Worm (Caenorhabditis elegans) whole organism, L2 larva: ENCODE results near the gene K07F5.6.

Experiments
- C34F6.9 ChIP-seq: fragments of 150-350 bp; optimal IDR thresholded peaks from 2 replicates; lab custom pipeline; 2014; ENCODE audit warnings: missing biosample characterization, missing genetic modification characterization
- F13H6.1 ChIP-seq: sonication (generic microtip); optimal IDR thresholded peaks from 2 replicates; lab custom pipeline; 2016; ENCODE audit warnings: missing genetic modification characterization, missing compliant biosample characterization
- ZK546.5 ChIP-seq: sonication (generic microtip); optimal IDR thresholded peaks from 2 replicates; lab custom pipeline; 2017; ENCODE audit warnings: missing biosample characterization, missing genetic modification characterization
- aly-2 ChIP-seq: fragments of 150-350 bp; optimal IDR thresholded peaks from 2 replicates; lab custom pipeline; 2014; ENCODE audit warnings: missing biosample characterization, missing genetic modification characterization
- ceh-82 ChIP-seq: fragments of 150-350 bp; optimal IDR thresholded peaks from 2 replicates; lab custom pipeline; 2014; ENCODE audit warnings: missing biosample characterization, missing genetic modification characterization
- dmd-4 ChIP-seq: sonication (generic microtip); optimal IDR thresholded peaks from 2 replicates; lab custom pipeline; 2017; ENCODE audit warnings: missing biosample characterization, missing genetic modification characterization
- lin-11 ChIP-seq: fragments of 150-350 bp; sonication (generic microtip); optimal IDR thresholded peaks from 2 replicates; lab custom pipeline; 2014; ENCODE audit warnings: missing biosample characterization, missing genetic modification characterization, inconsistent platforms, mixed read lengths
- mbf-1 ChIP-seq: sonication (generic microtip); optimal IDR thresholded peaks from 2 replicates; lab custom pipeline; 2017; ENCODE audit warnings: missing biosample characterization, missing genetic modification characterization
- nhr-12 ChIP-seq: fragments of 150-350 bp; optimal IDR thresholded peaks from 2 replicates; lab custom pipeline; 2014; ENCODE audit warnings: missing biosample characterization, missing genetic modification characterization
- nhr-21 ChIP-seq: fragments of 150-350 bp; optimal IDR thresholded peaks from 2 replicates; lab custom pipeline; 2014; ENCODE audit warnings: missing biosample characterization, missing genetic modification characterization
- nhr-237 ChIP-seq: fragments of 150-350 bp; optimal IDR thresholded peaks from 2 replicates; lab custom pipeline; 2014; ENCODE audit warnings: missing biosample characterization, missing genetic modification characterization
- nhr-6 ChIP-seq: fragments of 150-350 bp; optimal IDR thresholded peaks from 2 replicates; lab custom pipeline; 2014; ENCODE audit warnings: missing biosample characterization, missing genetic modification characterization
- sma-3 ChIP-seq: sonication (generic microtip); optimal IDR thresholded peaks from 2 replicates; lab custom pipeline; 2016; ENCODE audit warnings: missing genetic modification reagents, missing genetic modification characterization, missing compliant biosample characterization
- snpc-4 ChIP-seq: fragments of 150-350 bp; optimal IDR thresholded peaks from 2 replicates; lab custom pipeline; 2014; ENCODE audit warnings: missing biosample characterization, missing genetic modification characterization

The K07F5.6 gene

ce11 chrIV:9796494-9796893 is 50.0 kb downstream of the K07F5.6 start, which contains the start of gene pis-1:
pis-1 (minus strand) TSS chrIV:9796594.
- no peak for TF ChIP-seq nhr-6
- TF ChIP-seq dmd-4 (tag; lab: Kevin White, UChicago), result no peak
- TF ChIP-seq lin-11 (tag; lab: Kevin White, UChicago), result no peak
- TF ChIP-seq nhr-12 (tag; lab: Kevin White, UChicago), result no peak
- no peak for TF ChIP-seq F13H6.1 (tag; lab: Kevin White, UChicago)
- TF ChIP-seq C34F6.9, result no peak
- TF ChIP-seq aly-2, result no peak
- TF ChIP-seq nhr-21 (tag; lab: Kevin White, UChicago), result no peak
- no peak for TF ChIP-seq sma-3
- no peak for TF ChIP-seq snpc-4 (tag; lab: Kevin White, UChicago)
- TF ChIP-seq ceh-82 (tag; lab: Kevin White, UChicago), result no peak

ce11 chrIV:9795250-9795649 is 51.2 kb downstream of the K07F5.6 start:
- TF ChIP-seq mbf-1, result no peak
- TF ChIP-seq ZK546.5 (tag; lab: Kevin White, UChicago), result no peak
- TF ChIP-seq nhr-12 (tag; lab: Kevin White, UChicago), result no peak
- TF ChIP-seq nhr-237 (tag; lab: Kevin White, UChicago), result no peak
